Worm (Caenorhabditis elegans) whole organism, L1 larva: Measurements from ENCODE around the gene srt-40.

Experiments used
- ama-1 ChIP-seq: fragments of 150-350 bp; optimal IDR thresholded peaks from 2 replicates; lab custom pipeline; 2014
- blmp-1 ChIP-seq: fragments of 150-350 bp; optimal IDR thresholded peaks from 2 replicates; lab custom pipeline; 2014; ENCODE audit warnings: missing biosample characterization, missing genetic modification characterization
- efl-1 ChIP-seq, 4 experiments: fragments of 150-350 bp; optimal IDR thresholded peaks in 3 of 4; peaks in 1 of 4; 1 replicate in 1 of 4; 2 replicates in 3 of 4; lab custom pipeline; 2014; ENCODE audit warnings: missing biosample characterization in 2 of 4, missing genetic modification characterization in 2 of 4, missing genetic modification reagents in 2 of 4
- egl-27 ChIP-seq, 2 experiments: fragments of 150-350 bp in 1 of 2; sonication (generic microtip); optimal IDR thresholded peaks; 3 replicates each; lab custom pipeline; 2017 to 2018; ENCODE audit warnings: missing biosample characterization in 2 of 2, missing genetic modification characterization in 2 of 2, missing genetic modification reagents in 2 of 2
- elt-2 ChIP-seq: sonication (generic microtip); optimal IDR thresholded peaks from 2 replicates; lab custom pipeline; 2016; ENCODE audit warnings: missing genetic modification characterization, mild to moderate bottlenecking, inconsistent platforms, missing compliant biosample characterization, missing genetic modification reagents
- fkh-10 ChIP-seq: sonication (generic microtip); optimal IDR thresholded peaks from 2 replicates; lab custom pipeline; 2017; ENCODE audit warnings: missing biosample characterization, missing genetic modification reagents, missing genetic modification characterization
- mab-9 ChIP-seq: fragments of 200-800 bp; sonication (Bioruptor generic); IDR thresholded peaks from 2 replicates; pipeline ENCODE4 v1.3.6; 2022; ENCODE audit warnings: missing genetic modification reagents, missing genetic modification characterization, missing compliant biosample characterization
- nhr-237 ChIP-seq: fragments of 150-350 bp; optimal IDR thresholded peaks from 2 replicates; lab custom pipeline; 2014; ENCODE audit warnings: missing biosample characterization, missing genetic modification characterization
- nhr-77 ChIP-seq: fragments of 150-350 bp; optimal IDR thresholded peaks from 2 replicates; lab custom pipeline; 2014; ENCODE audit warnings: missing biosample characterization, missing genetic modification characterization
- skn-1 ChIP-seq: fragments of 150-350 bp; optimal IDR thresholded peaks from 2 replicates; lab custom pipeline; 2014; ENCODE audit warnings: missing biosample characterization, missing genetic modification characterization
- sup-37 ChIP-seq: fragments of 200-800 bp; sonication (Bioruptor generic); optimal IDR thresholded peaks from 2 replicates; lab custom pipeline; 2018; ENCODE audit warnings: mild to moderate bottlenecking, missing genetic modification characterization, missing compliant biosample characterization
- zag-1 ChIP-seq: fragments of 150-350 bp; optimal IDR thresholded peaks from 2 replicates; lab custom pipeline; 2014; ENCODE audit warnings: missing biosample characterization, missing genetic modification characterization

DNA sequence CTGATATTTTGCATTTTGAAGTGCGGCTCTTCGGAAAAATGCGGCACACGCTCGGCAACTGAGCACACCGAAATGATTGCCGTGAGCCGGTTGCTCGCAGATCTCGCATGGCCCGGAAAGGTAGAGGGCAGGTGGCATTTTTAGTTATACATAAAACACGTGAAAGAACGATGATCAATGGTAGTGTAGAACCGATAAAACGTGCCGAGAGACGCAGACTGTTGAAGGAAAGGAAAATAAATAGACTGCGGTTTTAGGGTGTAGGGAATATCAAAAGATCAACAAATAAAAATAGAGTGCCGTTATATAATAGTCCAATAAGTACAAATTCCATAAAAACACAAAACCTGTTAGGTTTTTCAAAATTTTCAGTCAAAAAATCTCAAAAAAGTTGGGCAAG is 5.9 kb upstream of the srt-40 start, which contains the start of gene nhr-133:
- TF ChIP-seq nhr-77 (tag; lab: Kevin White, UChicago): no peak
- TF ChIP-seq efl-1 (optimal IDR thresholded peaks at IDR 0.05; lab: Kevin White, UChicago): peak in 1 of 2 experiments; percentile 17
- no peak for TF ChIP-seq efl-1 (GFP tag; optimal IDR thresholded peaks at IDR 0.05 in 1 of 2; lab: Kevin White, UChicago)
- no peak for TF ChIP-seq fkh-10 (GFP tag; lab: Kevin White, UChicago)
- TF ChIP-seq mab-9 (GFP tag; lab: Robert Waterston, UW): no peak
- no peak for TF ChIP-seq zag-1
- TF ChIP-seq skn-1 (tag; lab: Kevin White, UChicago): no peak
- peak; percentile 9 for TF ChIP-seq elt-2 (tag; lab: Kevin White, UChicago)
- no peak for TF ChIP-seq egl-27 (tag; optimal IDR thresholded peaks at IDR 0.05; lab: Kevin White, UChicago)
- peak; percentile 22 for TF ChIP-seq blmp-1 (tag; lab: Kevin White, UChicago)
- TF ChIP-seq sup-37 (GFP tag; lab: Kevin White, UChicago): no peak
- TF ChIP-seq ama-1 (lab: Kevin White, UChicago): no peak
- TF ChIP-seq nhr-237 (tag; lab: Kevin White, UChicago): no peak
